Worm (Caenorhabditis elegans): ENCODE results near the gene C54E4.5.

Gene C54E4.5

ce11 chrIV:2149247-2149756 lies at the start of gene C54E4.5 (continued):
- no peak for TF ChIP-seq ceh-63 (GFP tag; optimal IDR thresholded peaks at IDR 0.05)
- TF ChIP-seq unc-86 (tag; optimal IDR thresholded peaks at IDR 0.05): no peak
- no peak for TF ChIP-seq lir-3 (tag; optimal IDR thresholded peaks at IDR 0.05; ENCODE audit: poor library complexity)
- no peak for TF ChIP-seq vab-15 (tag; optimal IDR thresholded peaks at IDR 0.05)
- no peak for TF ChIP-seq C04F5.9 (tag; optimal IDR thresholded peaks at IDR 0.05)
- TF ChIP-seq C16A3.4 (tag; optimal IDR thresholded peaks at IDR 0.05): no peak
- no peak for TF ChIP-seq zag-1 (tag; optimal IDR thresholded peaks at IDR 0.05)
- no peak for TF ChIP-seq xbp-1 (tag; optimal IDR thresholded peaks at IDR 0.05)
- TF ChIP-seq pqm-1 (tag; optimal IDR thresholded peaks at IDR 0.05): no peak
- peak; percentile 41 for TF ChIP-seq mep-1 (tag; optimal IDR thresholded peaks at IDR 0.05)
- no peak for TF ChIP-seq egl-13 (tag; optimal IDR thresholded peaks at IDR 0.05)
- no peak for TF ChIP-seq egl-27 (tag; optimal IDR thresholded peaks at IDR 0.05)
- TF ChIP-seq nhr-28 (tag; optimal IDR thresholded peaks at IDR 0.05): no peak
- TF ChIP-seq unc-98 (GFP tag; IDR thresholded peaks at IDR 0.05): no peak
- TF ChIP-seq Y116A8C.19 (tag; optimal IDR thresholded peaks at IDR 0.05; ENCODE audit: borderline replicate concordance): no peak
- TF ChIP-seq lin-14 (GFP tag; optimal IDR thresholded peaks at IDR 0.05): no peak
- no peak for TF ChIP-seq pax-3 (tag; optimal IDR thresholded peaks at IDR 0.05)
- no peak for TF ChIP-seq efl-1 (optimal IDR thresholded peaks at IDR 0.05)
- TF ChIP-seq efl-1 (GFP tag; optimal IDR thresholded peaks at IDR 0.05 in 1 of 2): no peak
- no peak for TF ChIP-seq efl-3 (GFP tag; optimal IDR thresholded peaks at IDR 0.05)
- TF ChIP-seq irx-1 (tag; optimal IDR thresholded peaks at IDR 0.05): no peak
- peak in 4 of 6 experiments; percentile 64 to 98 (median 72) for TF ChIP-seq elt-3 (tag; optimal IDR thresholded peaks at IDR 0.05)
- no peak for TF ChIP-seq unc-130 (tag; optimal IDR thresholded peaks at IDR 0.05)
- no peak for TF ChIP-seq ces-1 (GFP tag; optimal IDR thresholded peaks at IDR 0.05)
- TF ChIP-seq nhr-20 (tag; optimal IDR thresholded peaks at IDR 0.05): peak; percentile 70
- TF ChIP-seq lin-35 (GFP tag; optimal IDR thresholded peaks at IDR 0.05): peak in 1 of 2 experiments; percentile 46
- TF ChIP-seq alr-1 (tag; optimal IDR thresholded peaks at IDR 0.05; ENCODE audit: borderline replicate concordance): no peak
- no peak for TF ChIP-seq ceh-8 (GFP tag; optimal IDR thresholded peaks at IDR 0.05)
- no peak for TF ChIP-seq dsc-1 (tag; optimal IDR thresholded peaks at IDR 0.05)
- TF ChIP-seq dpl-1 (GFP tag; optimal IDR thresholded peaks at IDR 0.05): peak in 1 of 3 experiments; percentile 18

DNA sequence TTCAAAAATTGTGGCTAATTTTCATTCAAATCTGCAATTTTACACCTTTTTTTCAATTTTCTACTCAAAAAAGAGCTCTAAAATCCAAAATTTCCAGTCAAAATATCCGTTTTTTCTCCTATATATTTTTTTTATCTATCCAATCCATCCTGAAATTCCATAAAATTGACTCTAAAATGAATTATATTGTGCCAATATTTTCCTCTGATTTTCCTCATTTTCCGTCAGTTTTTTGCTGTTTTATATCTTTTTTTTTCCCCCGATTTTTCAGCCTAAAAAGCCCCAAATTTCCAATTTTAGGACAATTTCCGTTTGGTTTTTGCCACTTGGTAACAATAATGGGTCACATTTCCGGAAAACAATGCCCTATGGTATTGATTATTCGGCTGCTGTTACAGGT lies 49.6 kb upstream of the C54E4.5 start, which contains the start of gene Y71G10AR.4:
TSS of gene Y71G10AR.4 (plus strand) at position 301 of the 400 bp plus-strand sequence.
- TF ChIP-seq nhr-76 (tag; optimal IDR thresholded peaks at IDR 0.05): no peak
- TF ChIP-seq lin-14 (GFP tag; optimal IDR thresholded peaks at IDR 0.05): no peak
- peak; percentile 42 for TF ChIP-seq nhr-85 (tag)
- TF ChIP-seq grh-1 (GFP tag; IDR thresholded peaks at IDR 0.05): no peak
- no peak for TF ChIP-seq lin-39 (tag; optimal IDR thresholded peaks at IDR 0.05)
- no peak for TF ChIP-seq skn-1 (tag; optimal IDR thresholded peaks at IDR 0.05)
- TF ChIP-seq Y116A8C.19 (tag; optimal IDR thresholded peaks at IDR 0.05; ENCODE audit: borderline replicate concordance): no peak
- TF ChIP-seq nhr-28 (tag; optimal IDR thresholded peaks at IDR 0.05): no peak
- no peak for TF ChIP-seq fkh-10 (GFP tag; optimal IDR thresholded peaks at IDR 0.05)
- no peak for TF ChIP-seq F16B12.6 (tag; optimal IDR thresholded peaks at IDR 0.05)
- no peak for TF ChIP-seq hpl-2 (GFP tag; optimal IDR thresholded peaks at IDR 0.05)
- no peak for TF ChIP-seq nhr-77 (tag; optimal IDR thresholded peaks at IDR 0.05)
- no peak for TF ChIP-seq ces-1 (GFP tag; optimal IDR thresholded peaks at IDR 0.05)
- no peak for TF ChIP-seq swsn-7 (tag; optimal IDR thresholded peaks at IDR 0.05)
- no peak for TF ChIP-seq efl-1 (optimal IDR thresholded peaks at IDR 0.05)
- TF ChIP-seq efl-1 (GFP tag; optimal IDR thresholded peaks at IDR 0.05 in 1 of 2): peak in 1 of 2 experiments; percentile 58
- no peak for TF ChIP-seq sptf-1 (tag; optimal IDR thresholded peaks at IDR 0.05)

Measured in whole organism, L1 larva.